Fruit fly (Drosophila melanogaster) whole organism: ENCODE results near the gene CG45045.

Experiments
- Dll ChIP-seq: fragments of >200 bp; optimal IDR thresholded peaks from 2 replicates; lab custom pipeline; 2017
- EcR ChIP-seq, 2 experiments: fragments of >200 bp; optimal IDR thresholded peaks; 2 replicates each; lab custom pipeline; 2017; ENCODE audit warnings: missing biosample characterization in 2 of 2, missing genetic modification characterization in 2 of 2, missing genetic modification reagents in 2 of 2
- pan ChIP-seq: fragments of >200 bp; optimal IDR thresholded peaks from 2 replicates; lab custom pipeline; 2017
- psq ChIP-seq: fragments of >200 bp; optimal IDR thresholded peaks from 2 replicates; lab custom pipeline; 2017

dm6 chr3R:17670857-17671336 is 3.5 kb downstream of the CG45045 start, which contains the start of the genes CG7523 and Mps1:
- TF ChIP-seq Dll (lab: Kevin White, UChicago) (no peak), psq (lab: Kevin White, UChicago) (no peak), EcR (GFP tag; optimal IDR thresholded peaks at IDR 0.05; lab: Kevin White, UChicago) (no peak), pan (lab: Kevin White, UChicago) (no peak)
